Fruit fly (Drosophila melanogaster) whole organism: ENCODE results near the gene CG4733.

ENCODE experiments used
- CG8478 ChIP-seq: fragments of >200 bp; optimal IDR thresholded peaks from 2 replicates; lab custom pipeline; 2018; ENCODE audit warnings: inconsistent platforms
- Dll ChIP-seq: fragments of >200 bp; optimal IDR thresholded peaks from 2 replicates; lab custom pipeline; 2017
- EcR ChIP-seq, 2 experiments: fragments of >200 bp; optimal IDR thresholded peaks; 2 replicates each; lab custom pipeline; 2017; ENCODE audit warnings: missing biosample characterization in 2 of 2, missing genetic modification characterization in 2 of 2, missing genetic modification reagents in 2 of 2
- pan ChIP-seq: fragments of >200 bp; optimal IDR thresholded peaks from 2 replicates; lab custom pipeline; 2017
- psq ChIP-seq: fragments of >200 bp; optimal IDR thresholded peaks from 2 replicates; lab custom pipeline; 2017
- usp ChIP-seq: fragments of >200 bp; optimal IDR thresholded peaks from 2 replicates; lab custom pipeline; 2017; ENCODE audit warnings: missing biosample characterization, missing genetic modification characterization, mixed read lengths

CG4733 gene

DNA sequence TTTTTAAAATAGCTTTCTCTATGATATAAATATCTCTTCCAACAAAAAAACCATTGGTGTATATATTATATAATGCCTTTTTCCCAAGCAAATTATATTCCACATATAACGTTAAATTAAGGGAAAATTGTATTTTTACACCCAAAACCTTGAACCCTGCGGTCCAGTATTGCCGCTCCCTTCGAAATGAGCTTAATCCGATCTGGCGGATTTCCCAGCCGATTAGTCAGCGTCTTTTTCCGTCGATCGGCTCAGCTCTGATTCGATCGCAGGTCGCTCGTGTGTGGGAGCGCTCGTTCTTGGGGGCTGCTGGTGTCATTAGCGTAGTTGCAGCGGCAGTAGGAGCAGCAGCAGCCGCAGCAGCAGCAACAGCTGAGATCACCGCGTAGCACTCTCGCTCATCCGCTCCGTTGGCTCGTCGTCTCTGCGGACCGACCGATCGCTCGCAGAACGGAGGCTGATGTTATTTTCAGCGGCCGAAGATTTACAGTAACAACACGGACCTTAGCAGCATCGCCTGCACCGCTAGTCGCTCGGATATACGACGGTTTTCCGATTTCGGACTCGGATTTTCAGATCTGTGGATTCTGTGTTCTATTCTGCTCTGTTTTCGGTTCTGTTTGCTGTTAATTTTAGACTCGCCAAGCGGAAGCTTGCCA is at the start of gene CG4733:
CG4733 (plus strand) TSS at position 350 of the 659 bp plus-strand sequence.
- TF ChIP-seq EcR (GFP tag; optimal IDR thresholded peaks at IDR 0.05; lab: Kevin White, UChicago) = no peak
- no peak for TF ChIP-seq usp (GFP tag; lab: Kevin White, UChicago)

DNA sequence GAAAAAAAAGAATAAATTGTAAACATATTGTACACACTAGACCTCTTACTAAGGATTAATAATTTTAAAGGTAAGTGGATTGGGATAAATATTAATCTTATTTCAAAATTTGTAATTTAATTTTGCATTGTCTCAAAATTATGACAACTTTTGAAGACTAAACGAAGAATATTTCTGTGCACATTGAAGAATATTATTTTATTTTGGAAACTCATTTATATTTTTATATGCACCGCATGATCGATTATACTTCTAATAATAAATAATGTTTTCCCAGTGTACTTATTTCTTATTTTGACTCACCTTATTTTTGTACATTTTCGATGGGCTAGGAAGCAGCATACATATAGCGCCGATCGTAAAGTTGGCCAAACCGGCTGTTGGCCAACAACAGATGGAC is 46.6 kb upstream of the CG4733 start:
- TF ChIP-seq CG8478 = no peak
- no peak for TF ChIP-seq pan (lab: Kevin White, UChicago)
- TF ChIP-seq usp (GFP tag; lab: Kevin White, UChicago) = no peak

- no peak for TF ChIP-seq usp (GFP tag; lab: Kevin White, UChicago)
These were observed 43.5 kb upstream of the CG4733 start, which contains the start of gene MICU3 for dm6 chr3R:19846870-19847590. Gene MICU3, plus strand, starts transcription at chr3R:19847311.

DNA sequence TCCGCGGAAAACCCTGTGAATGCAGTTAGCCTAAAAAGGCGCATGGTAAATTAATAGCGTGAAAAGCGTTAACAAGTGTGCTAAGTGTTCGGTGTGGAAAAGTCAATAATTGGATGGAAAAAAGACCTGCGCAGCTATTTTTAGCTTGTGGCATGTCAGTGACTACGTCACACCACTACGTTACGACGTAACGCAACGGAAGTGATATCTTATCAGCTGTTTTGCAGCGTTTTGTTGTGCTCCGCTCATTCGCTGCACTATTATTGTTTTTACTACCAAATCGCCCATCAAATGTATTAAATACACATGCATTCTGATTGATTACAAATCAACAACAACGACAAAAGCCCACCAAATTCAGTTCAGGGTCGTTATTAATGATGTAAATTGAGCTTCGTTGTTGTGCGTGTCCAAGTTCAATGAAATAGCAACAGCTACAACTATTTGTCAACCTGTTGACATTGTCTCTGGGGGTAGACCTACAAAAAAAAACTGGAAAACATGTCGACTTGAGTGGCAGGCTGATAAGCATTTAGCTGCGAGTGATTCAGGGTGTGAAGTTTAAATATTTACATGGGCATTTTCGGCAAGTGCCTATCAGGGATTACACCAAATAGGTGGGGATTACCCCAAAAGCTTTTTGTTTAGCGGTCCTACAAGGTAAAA is 42.8 kb upstream of the CG4733 start:
- TF ChIP-seq psq (no peak), CG8478 (no peak), EcR (GFP tag; optimal IDR thresholded peaks at IDR 0.05; lab: Kevin White, UChicago) (no peak), usp (GFP tag; lab: Kevin White, UChicago) (no peak), Dll (lab: Kevin White, UChicago) (no peak), pan (lab: Kevin White, UChicago) (no peak)

DNA sequence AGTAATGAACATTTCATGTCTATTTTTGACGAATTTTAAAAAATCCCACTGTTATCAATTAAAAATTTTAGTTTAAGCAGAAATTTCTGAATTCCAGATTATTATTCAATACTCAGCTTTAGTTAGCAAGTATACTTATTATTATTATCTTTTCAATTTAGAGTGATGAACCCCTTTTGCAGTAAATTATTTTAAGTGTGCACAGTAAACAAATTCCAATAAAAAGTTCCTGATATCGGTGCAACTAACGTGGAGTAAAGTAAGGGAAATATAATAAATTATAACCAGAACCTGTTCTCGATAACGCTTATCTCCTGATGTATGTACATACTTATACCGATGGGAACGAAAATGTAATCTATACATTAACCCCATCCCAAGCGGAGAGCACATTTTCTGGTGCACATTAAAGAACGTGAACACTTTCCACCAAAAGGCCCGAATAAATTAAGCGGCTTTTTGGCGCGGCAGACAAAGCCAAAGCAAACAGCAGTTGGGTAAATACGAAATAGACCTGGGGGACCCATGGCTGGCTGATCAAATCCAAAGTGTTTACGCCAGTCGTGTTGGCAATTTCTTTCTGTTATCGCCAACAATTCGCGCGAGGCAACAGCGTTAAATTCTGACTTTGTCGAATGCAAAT is 32.4 kb upstream of the CG4733 start:
- TF ChIP-seq usp (GFP tag; lab: Kevin White, UChicago) = no peak
- no peak for TF ChIP-seq Dll (lab: Kevin White, UChicago)
- no peak for TF ChIP-seq psq
- no peak for TF ChIP-seq EcR (GFP tag; optimal IDR thresholded peaks at IDR 0.05; lab: Kevin White, UChicago)

- TF ChIP-seq usp (GFP tag; lab: Kevin White, UChicago) (no peak), CG8478 (no peak), Dll (lab: Kevin White, UChicago) (no peak), pan (lab: Kevin White, UChicago) (no peak), psq (no peak), EcR (GFP tag; optimal IDR thresholded peaks at IDR 0.05; lab: Kevin White, UChicago) (no peak)
These were observed 31.5 kb upstream of the CG4733 start for dm6 chr3R:19858944-19859343.

- no peak for TF ChIP-seq psq
- no peak for TF ChIP-seq CG8478
- TF ChIP-seq pan (lab: Kevin White, UChicago) = no peak
- no peak for TF ChIP-seq usp (GFP tag; lab: Kevin White, UChicago)
- no peak for TF ChIP-seq EcR (GFP tag; optimal IDR thresholded peaks at IDR 0.05; lab: Kevin White, UChicago)
- no peak for TF ChIP-seq Dll (lab: Kevin White, UChicago)
These were observed 31.0 kb upstream of the CG4733 start for dm6 chr3R:19859370-19860033.

DNA sequence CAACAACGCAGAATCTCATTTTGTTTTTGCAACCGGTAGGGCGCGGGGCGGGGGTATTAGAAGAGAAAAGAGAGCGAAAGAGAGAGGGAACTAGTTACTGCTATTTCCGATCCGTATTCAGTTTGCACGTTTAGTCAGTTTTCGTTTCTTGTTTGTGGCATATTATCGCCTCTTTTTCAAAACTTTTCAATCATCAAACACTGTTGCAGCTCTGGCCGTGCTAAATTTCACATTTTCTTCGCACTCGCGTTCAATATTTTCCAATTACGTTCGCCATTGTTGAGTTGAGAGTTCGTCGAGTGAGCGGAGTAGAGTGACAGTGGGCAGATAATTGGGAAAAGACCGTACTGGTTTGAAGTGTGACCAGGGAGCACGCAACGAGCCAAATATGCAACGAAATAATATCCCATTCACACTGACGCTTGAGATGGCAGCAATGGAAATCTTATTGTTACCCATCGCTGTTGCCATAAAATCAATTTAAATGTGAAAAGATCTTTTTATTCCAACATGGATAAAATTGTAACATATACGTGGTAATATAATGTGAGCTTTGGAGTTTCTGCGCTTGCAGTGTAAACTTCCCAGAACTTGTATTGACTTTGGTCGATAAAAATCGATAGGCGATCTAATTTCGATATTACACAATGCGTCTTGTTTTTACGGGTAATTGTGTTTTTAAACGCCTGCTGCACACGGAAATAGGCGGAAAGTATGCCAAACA is 29.3 kb upstream of the CG4733 start, which contains the start of the genes Ire1 and Mrm2:
Ire1 (minus strand) TSS at position 296 of the 724 bp plus-strand sequence.
Mrm2 (plus strand) TSS at position 615 of the 724 bp plus-strand sequence.
- no peak for TF ChIP-seq CG8478
- no peak for TF ChIP-seq Dll (lab: Kevin White, UChicago)
- TF ChIP-seq usp (GFP tag; lab: Kevin White, UChicago) = no peak
- no peak for TF ChIP-seq pan (lab: Kevin White, UChicago)

DNA sequence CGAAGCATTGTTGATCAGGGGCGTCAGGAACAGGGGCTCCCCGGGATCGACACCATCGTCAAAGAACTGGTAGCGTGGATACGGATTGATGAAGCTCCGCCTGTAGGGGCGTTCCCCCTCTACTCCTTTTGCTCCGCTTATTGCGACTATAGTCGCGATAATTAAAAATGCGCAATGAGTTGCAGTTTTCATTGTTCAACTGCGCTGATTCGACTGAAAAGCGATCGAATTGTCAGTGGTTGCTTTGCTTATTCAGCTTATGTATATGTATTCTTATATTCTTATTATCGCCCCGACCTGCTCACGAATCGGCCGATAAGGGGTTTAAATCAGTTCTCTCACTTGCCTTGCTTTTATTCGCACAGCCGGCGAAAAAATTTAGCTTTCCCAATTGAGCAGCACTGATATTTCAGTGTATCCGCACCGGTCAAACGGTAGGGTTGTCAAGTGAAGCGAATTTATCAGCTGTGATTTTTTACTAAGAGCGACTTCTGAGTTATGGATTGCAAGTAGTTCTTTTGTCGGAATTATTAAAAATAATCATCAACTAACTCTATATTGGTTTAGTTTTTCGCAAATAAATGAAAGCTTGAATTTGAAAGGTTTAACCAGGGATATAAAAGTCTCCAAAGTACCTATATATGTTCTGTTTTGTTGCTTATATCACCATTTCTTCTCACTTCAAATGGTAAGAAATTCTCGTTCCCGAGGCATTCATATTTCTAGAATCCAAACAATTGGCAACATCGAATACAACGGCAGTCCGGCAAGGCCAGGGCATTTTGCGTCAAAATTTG is 26.3 kb upstream of the CG4733 start, which contains the start of the genes CG4572 and CG4686:
CG4572 (minus strand) TSS at position 415 of the 797 bp plus-strand sequence.
CG4686 (plus strand) TSS at position 518 of the 797 bp plus-strand sequence.
- TF ChIP-seq EcR (GFP tag; optimal IDR thresholded peaks at IDR 0.05; lab: Kevin White, UChicago) (no peak), pan (lab: Kevin White, UChicago) (no peak), Dll (lab: Kevin White, UChicago) (no peak), CG8478 (no peak), usp (GFP tag; lab: Kevin White, UChicago) (no peak), psq (no peak)

DNA sequence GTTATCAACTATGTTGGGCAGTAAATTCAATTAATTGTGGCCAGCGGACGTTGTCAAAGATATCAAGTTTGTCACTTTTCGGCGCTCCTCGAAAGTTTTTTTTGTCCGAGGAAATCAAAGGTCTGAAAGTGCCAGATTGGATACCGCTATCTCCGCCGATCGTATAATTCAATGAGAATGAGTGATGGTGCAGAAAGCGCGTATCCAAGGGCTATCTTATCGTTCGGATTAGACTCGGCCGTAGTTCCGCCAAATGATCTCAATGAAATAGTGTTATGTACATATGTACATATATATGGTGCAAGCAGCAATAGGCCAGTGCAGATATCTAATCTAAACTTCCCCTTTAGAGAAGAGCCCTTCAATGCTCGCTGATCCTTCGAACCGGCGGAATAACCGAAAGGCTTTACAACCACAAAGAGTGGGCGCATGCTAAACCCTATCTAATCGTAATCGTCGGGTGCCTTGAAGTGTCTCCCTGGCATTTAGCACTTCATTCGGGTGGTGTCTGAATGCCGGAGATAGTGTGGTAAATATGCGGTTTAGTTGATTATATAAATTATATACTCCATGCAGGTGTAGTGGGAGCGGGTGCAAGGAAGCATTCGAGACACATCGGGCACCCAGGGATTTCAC is 17.3 kb upstream of the CG4733 start:
- TF ChIP-seq CG8478 = no peak
